Fruit fly (Drosophila melanogaster): ENCODE data around the gene Gr64d.

Gr64d gene

dm6 chr3L:4026506-4026868 is 5.4 kb upstream of the Gr64d start, which contains the start of gene Gr64a:
Gr64a (plus strand) TSS chr3L:4026769.
- TF ChIP-seq OdsH (GFP tag; optimal IDR thresholded peaks at IDR 0.05): no peak
- TF ChIP-seq dl (GFP tag; optimal IDR thresholded peaks at IDR 0.05; ENCODE audit: insufficient read depth in 1 of 2, partially characterized antibody in 2 of 2): no peak
- TF ChIP-seq HLH106 (tag; optimal IDR thresholded peaks at IDR 0.05): no peak
- no peak for TF ChIP-seq dsf (GFP tag; optimal IDR thresholded peaks at IDR 0.05; ENCODE audit: borderline replicate concordance)
- no peak for TF ChIP-seq CG9705 (GFP tag; optimal IDR thresholded peaks at IDR 0.05)
- TF ChIP-seq Myc (optimal IDR thresholded peaks at IDR 0.05): no peak
- TF ChIP-seq Sp1 (GFP tag; optimal IDR thresholded peaks at IDR 0.05): no peak
- no peak for TF ChIP-seq Rel (GFP tag; optimal IDR thresholded peaks at IDR 0.05)
- no peak for TF ChIP-seq Rel (tag; optimal IDR thresholded peaks at IDR 0.05)
- no peak for TF ChIP-seq tai (GFP tag; optimal IDR thresholded peaks at IDR 0.05)
- TF ChIP-seq sv (GFP tag; optimal IDR thresholded peaks at IDR 0.05): no peak
- no peak for TF ChIP-seq pan (optimal IDR thresholded peaks at IDR 0.05)
- no peak for TF ChIP-seq N (GFP tag; optimal IDR thresholded peaks at IDR 0.05)
- no peak for TF ChIP-seq br (GFP tag; optimal IDR thresholded peaks at IDR 0.05)
- no peak for TF ChIP-seq dmrt93B (GFP tag; optimal IDR thresholded peaks at IDR 0.05)
- TF ChIP-seq Hr78 (GFP tag; optimal IDR thresholded peaks at IDR 0.05): no peak
- TF ChIP-seq usp (GFP tag; optimal IDR thresholded peaks at IDR 0.05): no peak
- TF ChIP-seq fru (GFP tag; optimal IDR thresholded peaks at IDR 0.05): no peak
- no peak for TF ChIP-seq Mio (GFP tag; optimal IDR thresholded peaks at IDR 0.05)
- TF ChIP-seq jim (GFP tag; optimal IDR thresholded peaks at IDR 0.05): no peak
- no peak for TF ChIP-seq Dfd (GFP tag; optimal IDR thresholded peaks at IDR 0.05)

dm6 chr3L:4028305-4028704 is 3.6 kb upstream of the Gr64d start, which contains the start of the genes Gr64b and Gr64c:
Gr64b (plus strand) TSS chr3L:4028605.
Gr64c (plus strand) TSS chr3L:4028605.
- TF ChIP-seq Jra (GFP tag; optimal IDR thresholded peaks at IDR 0.05) (no peak), ey (GFP tag; optimal IDR thresholded peaks at IDR 0.05) (no peak)

dm6 chr3L:4035499-4035898 is 3.6 kb downstream of the Gr64d start, which contains the start of gene Gr64f:
Gr64f (plus strand) TSS chr3L:4035799.
- TF ChIP-seq N (GFP tag; optimal IDR thresholded peaks at IDR 0.05) (no peak), Hr83 (GFP tag; optimal IDR thresholded peaks at IDR 0.05; ENCODE audit: poor library complexity, severe bottlenecking) (no peak), br (GFP tag; optimal IDR thresholded peaks at IDR 0.05) (no peak), Mio (GFP tag; optimal IDR thresholded peaks at IDR 0.05) (no peak), CG32264 (GFP tag; optimal IDR thresholded peaks at IDR 0.05) (no peak), usp (GFP tag; optimal IDR thresholded peaks at IDR 0.05) (no peak), foxo (GFP tag; optimal IDR thresholded peaks at IDR 0.05) (no peak), OdsH (GFP tag; optimal IDR thresholded peaks at IDR 0.05) (no peak), Sp1 (GFP tag; optimal IDR thresholded peaks at IDR 0.05) (no peak)

- TF ChIP-seq HLH106 (tag; optimal IDR thresholded peaks at IDR 0.05) (peak; percentile 76), Rel (GFP tag; optimal IDR thresholded peaks at IDR 0.05) (no peak), Rel (tag; optimal IDR thresholded peaks at IDR 0.05) (no peak), Vsx2 (GFP tag; optimal IDR thresholded peaks at IDR 0.05; ENCODE audit: partially characterized antibody) (no peak), psq (GFP tag; optimal IDR thresholded peaks at IDR 0.05) (peak; percentile 60), sv (GFP tag; optimal IDR thresholded peaks at IDR 0.05) (peak; percentile 27), dmrt93B (GFP tag; optimal IDR thresholded peaks at IDR 0.05) (peak; percentile 60), OdsH (GFP tag; optimal IDR thresholded peaks at IDR 0.05) (peak; percentile 34), Myc (optimal IDR thresholded peaks at IDR 0.05) (peak; percentile 52), jim (GFP tag; optimal IDR thresholded peaks at IDR 0.05) (no peak), lola (GFP tag; optimal IDR thresholded peaks at IDR 0.05) (no peak), Sp1 (GFP tag; optimal IDR thresholded peaks at IDR 0.05) (no peak)
Observed at dm6 chr3L:4040247-4040925, 8.5 kb downstream of the Gr64d start, which contains the start of the genes CG11593 and Rcd5. CG11593 (minus strand) TSS chr3L:4040482. Rcd5 (plus strand) TSS chr3L:4040529.

dm6 chr3L:4044497-4044896 is 12.6 kb downstream of the Gr64d start:
- TF ChIP-seq HLH106 (tag; optimal IDR thresholded peaks at IDR 0.05): no peak
- no peak for TF ChIP-seq Jra (GFP tag; optimal IDR thresholded peaks at IDR 0.05)
- TF ChIP-seq sage (GFP tag; optimal IDR thresholded peaks at IDR 0.05): no peak
- TF ChIP-seq woc (GFP tag; optimal IDR thresholded peaks at IDR 0.05): no peak
- no peak for TF ChIP-seq brk (GFP tag; optimal IDR thresholded peaks at IDR 0.05)
- TF ChIP-seq br (GFP tag; optimal IDR thresholded peaks at IDR 0.05): no peak
- no peak for TF ChIP-seq Myc (optimal IDR thresholded peaks at IDR 0.05)
- no peak for TF ChIP-seq Mio (GFP tag; optimal IDR thresholded peaks at IDR 0.05)
- no peak for TF ChIP-seq pan (optimal IDR thresholded peaks at IDR 0.05)
- no peak for TF ChIP-seq CG32264 (GFP tag; optimal IDR thresholded peaks at IDR 0.05)
- no peak for TF ChIP-seq Dfd (GFP tag; optimal IDR thresholded peaks at IDR 0.05)
- TF ChIP-seq dl (GFP tag; optimal IDR thresholded peaks at IDR 0.05; ENCODE audit: insufficient read depth in 1 of 2, partially characterized antibody in 2 of 2): no peak
- TF ChIP-seq lola (GFP tag; optimal IDR thresholded peaks at IDR 0.05): no peak
- no peak for TF ChIP-seq Dif (GFP tag; optimal IDR thresholded peaks at IDR 0.05; ENCODE audit: partially characterized antibody)
- TF ChIP-seq foxo (GFP tag; optimal IDR thresholded peaks at IDR 0.05): no peak
- TF ChIP-seq dsf (GFP tag; optimal IDR thresholded peaks at IDR 0.05; ENCODE audit: borderline replicate concordance): no peak
- TF ChIP-seq tai (GFP tag; optimal IDR thresholded peaks at IDR 0.05): no peak
- TF ChIP-seq Hr78 (GFP tag; optimal IDR thresholded peaks at IDR 0.05): no peak

All from whole organism, wandering third instar larva.